Worm (Caenorhabditis elegans) whole organism, L1 larva: Measurements from ENCODE around the gene rpap-2.

Experiments used
- C16A3.4 ChIP-seq: fragments of 150-350 bp; optimal IDR thresholded peaks from 2 replicates; lab custom pipeline; 2014; ENCODE audit warnings: missing biosample characterization, missing genetic modification characterization
- F16B12.6 ChIP-seq: fragments of 150-350 bp; optimal IDR thresholded peaks from 2 replicates; lab custom pipeline; 2014; ENCODE audit warnings: missing biosample characterization, missing genetic modification characterization
- Y116A8C.19 ChIP-seq: sonication (generic microtip); optimal IDR thresholded peaks from 2 replicates; lab custom pipeline; 2016; ENCODE audit warnings: missing compliant biosample characterization, missing genetic modification characterization, borderline replicate concordance
- alr-1 ChIP-seq: fragments of 200-800 bp; sonication (Bioruptor generic); optimal IDR thresholded peaks from 2 replicates; lab custom pipeline; 2018; ENCODE audit warnings: borderline replicate concordance, mild to moderate bottlenecking, missing genetic modification characterization, missing compliant biosample characterization
- ama-1 ChIP-seq: fragments of 150-350 bp; optimal IDR thresholded peaks from 2 replicates; lab custom pipeline; 2014
- blmp-1 ChIP-seq: fragments of 150-350 bp; optimal IDR thresholded peaks from 2 replicates; lab custom pipeline; 2014; ENCODE audit warnings: missing biosample characterization, missing genetic modification characterization
- ceh-82 ChIP-seq, 3 experiments: fragments of 150-350 bp in 1 of 3; sonication (generic microtip) in 2 of 3; optimal IDR thresholded peaks; 2 replicates each; lab custom pipeline; 2014 to 2017; ENCODE audit warnings: missing biosample characterization in 3 of 3, missing genetic modification characterization in 3 of 3
- ceh-90 ChIP-seq: sonication (generic microtip); optimal IDR thresholded peaks from 2 replicates; lab custom pipeline; 2016; ENCODE audit warnings: missing genetic modification characterization, missing compliant biosample characterization
- dpl-1 ChIP-seq, 3 experiments: fragments of 150-350 bp in 2 of 3; sonication (generic microtip) in 1 of 3; optimal IDR thresholded peaks; 2 replicates each; lab custom pipeline; 2014 to 2017; ENCODE audit warnings: missing biosample characterization in 3 of 3, missing genetic modification characterization in 3 of 3, missing genetic modification reagents in 3 of 3
- dsc-1 ChIP-seq: sonication (generic microtip); optimal IDR thresholded peaks from 2 replicates; lab custom pipeline; 2016; ENCODE audit warnings: mild to moderate bottlenecking, missing genetic modification characterization, missing compliant biosample characterization
- efl-1 ChIP-seq, 4 experiments: fragments of 150-350 bp; optimal IDR thresholded peaks in 3 of 4; peaks in 1 of 4; 1 replicate in 1 of 4; 2 replicates in 3 of 4; lab custom pipeline; 2014; ENCODE audit warnings: missing biosample characterization in 2 of 4, missing genetic modification characterization in 2 of 4, missing genetic modification reagents in 2 of 4
- efl-3 ChIP-seq: fragments of 200-800 bp; sonication (Bioruptor generic); optimal IDR thresholded peaks from 2 replicates; lab custom pipeline; 2018; ENCODE audit warnings: mild to moderate bottlenecking, missing genetic modification characterization, missing compliant biosample characterization
- egl-27 ChIP-seq, 2 experiments: fragments of 150-350 bp in 1 of 2; sonication (generic microtip); optimal IDR thresholded peaks; 3 replicates each; lab custom pipeline; 2017 to 2018; ENCODE audit warnings: missing biosample characterization in 2 of 2, missing genetic modification characterization in 2 of 2, missing genetic modification reagents in 2 of 2
- elt-2 ChIP-seq: sonication (generic microtip); optimal IDR thresholded peaks from 2 replicates; lab custom pipeline; 2016; ENCODE audit warnings: missing genetic modification characterization, mild to moderate bottlenecking, inconsistent platforms, missing compliant biosample characterization, missing genetic modification reagents
- elt-3 ChIP-seq, 6 experiments: fragments of 150-350 bp in 1 of 6; sonication (generic microtip); optimal IDR thresholded peaks; 2 replicates each; lab custom pipeline; 2017 to 2018; ENCODE audit warnings: missing biosample characterization in 6 of 6, missing genetic modification characterization in 6 of 6, inconsistent platforms in 1 of 6
- ets-5 ChIP-seq: fragments of 200-800 bp; sonication (Bioruptor generic); IDR thresholded peaks from 2 replicates; pipeline ENCODE4 v1.3.6; 2022; ENCODE audit warnings: missing genetic modification characterization, missing compliant biosample characterization
- fkh-10 ChIP-seq: sonication (generic microtip); optimal IDR thresholded peaks from 2 replicates; lab custom pipeline; 2017; ENCODE audit warnings: missing biosample characterization, missing genetic modification reagents, missing genetic modification characterization
- fkh-8 ChIP-seq: sonication (generic microtip); optimal IDR thresholded peaks from 2 replicates; lab custom pipeline; 2016; ENCODE audit warnings: mild to moderate bottlenecking, missing genetic modification characterization, missing compliant biosample characterization
- fos-1 ChIP-seq: fragments of 150-350 bp; optimal IDR thresholded peaks from 2 replicates; lab custom pipeline; 2014; ENCODE audit warnings: missing biosample characterization, missing genetic modification characterization
- hlh-17 ChIP-seq: fragments of 200-800 bp; sonication (Bioruptor generic); optimal IDR thresholded peaks from 2 replicates; lab custom pipeline; 2018; ENCODE audit warnings: missing genetic modification characterization, mild to moderate bottlenecking, missing compliant biosample characterization, moderate library complexity, borderline replicate concordance
- hlh-4 ChIP-seq: sonication (generic microtip); optimal IDR thresholded peaks from 2 replicates; lab custom pipeline; 2016; ENCODE audit warnings: mild to moderate bottlenecking, missing genetic modification characterization, missing compliant biosample characterization
- isw-1 ChIP-seq: fragments of 200-800 bp; sonication (Bioruptor generic); IDR thresholded peaks from 2 replicates; pipeline ENCODE4 v1.3.6; 2022; ENCODE audit warnings: missing genetic modification characterization, missing compliant biosample characterization
- lin-13 ChIP-seq: fragments of 150-350 bp; optimal IDR thresholded peaks from 2 replicates; lab custom pipeline; 2014; ENCODE audit warnings: missing biosample characterization, missing genetic modification reagents, missing genetic modification characterization
- lin-14 ChIP-seq: fragments of 200-800 bp; sonication (Bioruptor generic); optimal IDR thresholded peaks from 2 replicates; lab custom pipeline; 2018; ENCODE audit warnings: mild to moderate bottlenecking, missing genetic modification characterization, moderate library complexity, missing compliant biosample characterization
- lin-15B ChIP-seq: fragments of 150-350 bp; sonication (generic microtip); optimal IDR thresholded peaks from 3 replicates; lab custom pipeline; 2014; ENCODE audit warnings: missing biosample characterization, missing genetic modification characterization
- lin-35 ChIP-seq, 2 experiments: fragments of 150-350 bp; optimal IDR thresholded peaks; 2 replicates each; lab custom pipeline; 2014; ENCODE audit warnings: missing biosample characterization in 2 of 2, missing genetic modification characterization in 2 of 2, missing genetic modification reagents in 2 of 2
- lin-39 ChIP-seq: fragments of 150-350 bp; optimal IDR thresholded peaks from 2 replicates; lab custom pipeline; 2014; ENCODE audit warnings: missing biosample characterization, missing genetic modification reagents, missing genetic modification characterization
- lir-3 ChIP-seq: sonication (generic microtip); optimal IDR thresholded peaks from 2 replicates; lab custom pipeline; 2016; ENCODE audit warnings: mild to moderate bottlenecking, missing genetic modification characterization, moderate library complexity, missing compliant biosample characterization; ENCODE audit not compliant: poor library complexity
- lsy-2 ChIP-seq, 2 experiments: fragments of 150-350 bp; optimal IDR thresholded peaks; 2 replicates each; lab custom pipeline; 2014; ENCODE audit warnings: missing biosample characterization in 2 of 2, missing genetic modification characterization in 2 of 2
- mef-2 ChIP-seq: fragments of 150-350 bp; optimal IDR thresholded peaks from 2 replicates; lab custom pipeline; 2014; ENCODE audit warnings: missing biosample characterization, missing genetic modification characterization
- mep-1 ChIP-seq: fragments of 150-350 bp; optimal IDR thresholded peaks from 2 replicates; lab custom pipeline; 2014; ENCODE audit warnings: missing biosample characterization, missing genetic modification characterization
- nhr-11 ChIP-seq: fragments of 150-350 bp; optimal IDR thresholded peaks from 2 replicates; lab custom pipeline; 2014; ENCODE audit warnings: missing biosample characterization, missing genetic modification characterization
- nhr-12 ChIP-seq: sonication (generic microtip); optimal IDR thresholded peaks from 2 replicates; lab custom pipeline; 2017; ENCODE audit warnings: missing biosample characterization, missing genetic modification characterization
- nhr-20 ChIP-seq: sonication (generic microtip); optimal IDR thresholded peaks from 2 replicates; lab custom pipeline; 2016; ENCODE audit warnings: mild to moderate bottlenecking, missing genetic modification characterization, missing compliant biosample characterization
- nhr-71 ChIP-seq: sonication (generic microtip); optimal IDR thresholded peaks from 2 replicates; lab custom pipeline; 2016; ENCODE audit warnings: mild to moderate bottlenecking, missing genetic modification characterization, moderate library complexity, missing compliant biosample characterization
- nhr-76 ChIP-seq: sonication (generic microtip); optimal IDR thresholded peaks from 2 replicates; lab custom pipeline; 2017; ENCODE audit warnings: missing biosample characterization, missing genetic modification characterization
- nhr-90 ChIP-seq: sonication (generic microtip); optimal IDR thresholded peaks from 2 replicates; lab custom pipeline; 2016; ENCODE audit warnings: mild to moderate bottlenecking, missing genetic modification characterization, missing compliant biosample characterization; ENCODE audit not compliant: poor library complexity
- pax-3 ChIP-seq: fragments of 200-800 bp; sonication (Bioruptor generic); optimal IDR thresholded peaks from 2 replicates; lab custom pipeline; 2018; ENCODE audit warnings: mild to moderate bottlenecking, missing genetic modification characterization, moderate library complexity, missing compliant biosample characterization
- pqm-1 ChIP-seq: sonication (generic microtip); optimal IDR thresholded peaks from 3 replicates; lab custom pipeline; 2017; ENCODE audit warnings: missing biosample characterization, missing genetic modification characterization
- snpc-4 ChIP-seq: fragments of 150-350 bp; optimal IDR thresholded peaks from 2 replicates; lab custom pipeline; 2014; ENCODE audit warnings: missing biosample characterization, missing genetic modification characterization
- swsn-7 ChIP-seq: sonication (generic microtip); optimal IDR thresholded peaks from 2 replicates; lab custom pipeline; 2016; ENCODE audit warnings: missing genetic modification characterization, missing compliant biosample characterization
- tbx-2 ChIP-seq: sonication (generic microtip); optimal IDR thresholded peaks from 2 replicates; lab custom pipeline; 2016; ENCODE audit warnings: missing genetic modification characterization, missing compliant biosample characterization
- unc-130 ChIP-seq: fragments of 150-350 bp; optimal IDR thresholded peaks from 2 replicates; lab custom pipeline; 2017; ENCODE audit warnings: missing biosample characterization, missing genetic modification characterization, inconsistent platforms
- unc-98 ChIP-seq: fragments of 200-800 bp; sonication (Bioruptor generic); IDR thresholded peaks from 2 replicates; pipeline ENCODE4 v1.3.6; 2022; ENCODE audit warnings: missing genetic modification characterization, missing compliant biosample characterization
- vab-15 ChIP-seq: sonication (generic microtip); optimal IDR thresholded peaks from 2 replicates; lab custom pipeline; 2017; ENCODE audit warnings: missing genotype, mild to moderate bottlenecking, missing genetic modification characterization, missing compliant biosample characterization
- ztf-11 ChIP-seq, 2 experiments: sonication (generic microtip); optimal IDR thresholded peaks; 2 replicates each; lab custom pipeline; 2016 to 2017; ENCODE audit warnings: missing genetic modification characterization in 2 of 2, missing biosample characterization in 1 of 2, missing compliant biosample characterization in 1 of 2

The rpap-2 gene

ce11 chrIII:8984960-8985359 is 17.2 kb downstream of the rpap-2 start (continued):
- peak; percentile 9; the same call in 1 of the 2 replicates for TF ChIP-seq isw-1 (GFP tag; lab: Robert Waterston, UW)

- TF ChIP-seq isw-1 (GFP tag; lab: Robert Waterston, UW) = no peak
- TF ChIP-seq C16A3.4 = no peak
- TF ChIP-seq nhr-71 (tag; lab: Kevin White, UChicago) = no peak
- peak in 1 of 3 experiments; percentile 40 for TF ChIP-seq dpl-1 (GFP tag; optimal IDR thresholded peaks at IDR 0.05; lab: Kevin White, UChicago)
- peak in 1 of 2 experiments; percentile 11 for TF ChIP-seq lin-35 (GFP tag; optimal IDR thresholded peaks at IDR 0.05; lab: Kevin White, UChicago)
- TF ChIP-seq F16B12.6 (tag; lab: Kevin White, UChicago) = peak; percentile 5
- TF ChIP-seq efl-1 (optimal IDR thresholded peaks at IDR 0.05; lab: Kevin White, UChicago) = no peak
- peak in 1 of 2 experiments; percentile 41 for TF ChIP-seq efl-1 (GFP tag; optimal IDR thresholded peaks at IDR 0.05 in 1 of 2; lab: Kevin White, UChicago)
Measured at ce11 chrIII:8985461-8985860, 17.7 kb downstream of the rpap-2 start.

ce11 chrIII:8985965-8986364 is 18.2 kb downstream of the rpap-2 start:
- TF ChIP-seq F16B12.6 (tag; lab: Kevin White, UChicago) (no peak), nhr-20 (peak; percentile 8), ceh-90 (tag; lab: Kevin White, UChicago) (no peak), ama-1 (lab: Kevin White, UChicago) (no peak), lin-39 (no peak), ztf-11 (tag; optimal IDR thresholded peaks at IDR 0.05; lab: Kevin White, UChicago) (no peak), vab-15 (tag; lab: Kevin White, UChicago) (no peak), lin-15B (tag; lab: Kevin White, UChicago) (no peak), pax-3 (tag; lab: Kevin White, UChicago) (no peak), efl-1 (optimal IDR thresholded peaks at IDR 0.05; lab: Kevin White, UChicago) (no peak), efl-1 (GFP tag; optimal IDR thresholded peaks at IDR 0.05 in 1 of 2; lab: Kevin White, UChicago) (peak in 1 of 2 experiments; percentile 76), hlh-4 (tag; lab: Kevin White, UChicago) (no peak), blmp-1 (tag; lab: Kevin White, UChicago) (peak; percentile 92), lin-14 (peak; percentile 61), fkh-10 (GFP tag; lab: Kevin White, UChicago) (no peak), ceh-82 (tag; optimal IDR thresholded peaks at IDR 0.05; lab: Kevin White, UChicago) (no peak), tbx-2 (tag; lab: Kevin White, UChicago) (peak; percentile 42), C16A3.4 (no peak), mep-1 (tag; lab: Kevin White, UChicago) (no peak), efl-3 (no peak), nhr-71 (tag; lab: Kevin White, UChicago) (peak; percentile 10), lin-35 (GFP tag; optimal IDR thresholded peaks at IDR 0.05; lab: Kevin White, UChicago) (peak in 1 of 2 experiments; percentile 54), egl-27 (tag; optimal IDR thresholded peaks at IDR 0.05; lab: Kevin White, UChicago) (no peak), elt-2 (tag; lab: Kevin White, UChicago) (peak; percentile 41), lin-13 (no peak), isw-1 (GFP tag; lab: Robert Waterston, UW) (no peak), mef-2 (tag; lab: Kevin White, UChicago) (no peak), dsc-1 (peak; percentile 4), lir-3 (tag; lab: Kevin White, UChicago) (no peak), ets-5 (GFP tag; lab: Robert Waterston, UW) (no peak), fos-1 (tag; lab: Kevin White, UChicago) (no peak), nhr-76 (no peak), hlh-17 (GFP tag; lab: Kevin White, UChicago) (no peak), nhr-90 (tag; lab: Kevin White, UChicago) (peak; percentile 31), alr-1 (tag; lab: Kevin White, UChicago) (no peak), unc-130 (tag; lab: Kevin White, UChicago) (no peak), swsn-7 (tag; lab: Kevin White, UChicago) (no peak), snpc-4 (tag; lab: Kevin White, UChicago) (no peak), elt-3 (tag; optimal IDR thresholded peaks at IDR 0.05; lab: Kevin White, UChicago) (peak in 1 of 6 experiments; percentile 62), nhr-11 (tag; lab: Kevin White, UChicago) (no peak), unc-98 (GFP tag; lab: Robert Waterston, UW) (no peak), nhr-12 (no peak), lsy-2 (tag; optimal IDR thresholded peaks at IDR 0.05; lab: Kevin White, UChicago) (no peak), pqm-1 (no peak), Y116A8C.19 (no peak), fkh-8 (tag; lab: Kevin White, UChicago) (peak; percentile 16)
